Fruit fly (Drosophila melanogaster): Measurements from ENCODE around the gene CG15484.

The CG15484 gene

dm6 chr2L:12704418-12704920 lies 3.0 kb downstream of the CG15484 start, which contains the start of the genes CG5776 and spict (continued):
- TF ChIP-seq HLHmδ (GFP tag; optimal IDR thresholded peaks at IDR 0.05) (peak; percentile 3), Awh (GFP tag; IDR thresholded peaks at IDR 0.05) (peak; percentile 59; the same call in 1 of the 2 replicates), ftz-f1 (GFP tag; optimal IDR thresholded peaks at IDR 0.05) (no peak), pita (GFP tag; optimal IDR thresholded peaks at IDR 0.05) (no peak), lov (optimal IDR thresholded peaks at IDR 0.05) (no peak), lov (GFP tag; IDR thresholded peaks at IDR 0.05) (no peak), Mes4 (GFP tag; optimal IDR thresholded peaks at IDR 0.05) (no peak), fru (optimal IDR thresholded peaks at IDR 0.05) (no peak), CG7928 (GFP tag; optimal IDR thresholded peaks at IDR 0.05) (peak; percentile 41), CG10274 (GFP tag; optimal IDR thresholded peaks at IDR 0.05) (no peak), CG30020 (tag; optimal IDR thresholded peaks at IDR 0.05) (peak; percentile 58), da (GFP tag; optimal IDR thresholded peaks at IDR 0.05) (no peak), gsb (GFP tag; IDR thresholded peaks at IDR 0.05) (peak; percentile 34; the same call in 1 of the 2 replicates), Sry-β (GFP tag; optimal IDR thresholded peaks at IDR 0.05) (peak; percentile 99), CG10267 (tag; optimal IDR thresholded peaks at IDR 0.05) (peak; percentile 87), Hmx (GFP tag; optimal IDR thresholded peaks at IDR 0.05) (no peak), CG17568 (GFP tag; optimal IDR thresholded peaks at IDR 0.05) (no peak), unc-4 (GFP tag; IDR thresholded peaks at IDR 0.05; ENCODE audit: partially characterized antibody) (no peak), CG30431 (GFP tag; optimal IDR thresholded peaks at IDR 0.05) (peak; percentile 67), Pdp1 (GFP tag; optimal IDR thresholded peaks at IDR 0.05) (peak; percentile 23 to 32), ranshi (GFP tag; IDR thresholded peaks at IDR 0.05) (peak; percentile 78; the same call in 1 of the 2 replicates), zen2 (GFP tag; IDR thresholded peaks at IDR 0.05; ENCODE audit: partially characterized antibody) (no peak), gro (GFP tag; optimal IDR thresholded peaks at IDR 0.05) (no peak), CG6254 (GFP tag; optimal IDR thresholded peaks at IDR 0.05) (peak; percentile 53), PHDP (tag; optimal IDR thresholded peaks at IDR 0.05) (peak; percentile 83), Oaz (GFP tag; IDR thresholded peaks at IDR 0.05) (peak; percentile 70; the same call in 1 of the 2 replicates), CG31441 (GFP tag; IDR thresholded peaks at IDR 0.05) (peak; percentile 60), org-1 (GFP tag; optimal IDR thresholded peaks at IDR 0.05) (peak; percentile 47), chn (GFP tag; optimal IDR thresholded peaks at IDR 0.05) (peak; percentile 38), Camta (GFP tag; optimal IDR thresholded peaks at IDR 0.05) (no peak), Sox100B (GFP tag; optimal IDR thresholded peaks at IDR 0.05) (no peak), C15 (GFP tag; IDR thresholded peaks at IDR 0.05) (0 out of 3 replicates have a peak, but pooled peaks have one; percentile 32), CG32767 (GFP tag; IDR thresholded peaks at IDR 0.05) (no peak; the same call in 1 of the 2 replicates), her (GFP tag; optimal IDR thresholded peaks at IDR 0.05) (no peak), sc (optimal IDR thresholded peaks at IDR 0.05) (no peak), sc (GFP tag; optimal IDR thresholded peaks at IDR 0.05) (peak; percentile 57), Meics (GFP tag; optimal IDR thresholded peaks at IDR 0.05) (peak; percentile 72), CG31388 (GFP tag; optimal IDR thresholded peaks at IDR 0.05) (no peak), CG33557 (GFP tag; optimal IDR thresholded peaks at IDR 0.05) (peak; percentile 60), Asciz (GFP tag; optimal IDR thresholded peaks at IDR 0.05) (no peak), Rfx (GFP tag; IDR thresholded peaks at IDR 0.05) (peak; percentile 92), CG2120 (GFP tag; optimal IDR thresholded peaks at IDR 0.05) (peak; percentile 85), CG4730 (GFP tag; IDR thresholded peaks at IDR 0.05) (peak; percentile 72), CG6175 (GFP tag; IDR thresholded peaks at IDR 0.05) (no peak), Jarid2 (GFP tag; optimal IDR thresholded peaks at IDR 0.05) (peak; percentile 48), Ssrp (tag; optimal IDR thresholded peaks at IDR 0.05) (peak; percentile 78), nau (GFP tag; optimal IDR thresholded peaks at IDR 0.05) (no peak), jumu (GFP tag; optimal IDR thresholded peaks at IDR 0.05) (no peak), CG18599 (GFP tag; optimal IDR thresholded peaks at IDR 0.05) (peak; percentile 73), CG16813 (GFP tag; IDR thresholded peaks at IDR 0.05; ENCODE audit: partially characterized antibody) (no peak), Stat92E (GFP tag; optimal IDR thresholded peaks at IDR 0.05) (peak in 1 of 3 experiments; percentile 46)

All from whole organism, embryonic.